Fruit fly (Drosophila melanogaster) whole organism, wandering third instar larva: ENCODE measurements around the gene grass.

Experiments
- Dfd ChIP-seq: fragments of >200 bp; optimal IDR thresholded peaks from 2 replicates; lab custom pipeline; 2017; ENCODE audit warnings: missing biosample characterization, missing genetic modification characterization
- Hr83 ChIP-seq: fragments of 200-300 bp; sonication (Bioruptor generic); optimal IDR thresholded peaks from 2 replicates; lab custom pipeline; 2016; ENCODE audit warnings: missing biosample characterization, mild to moderate bottlenecking, missing genetic modification characterization, moderate library complexity; ENCODE audit not compliant: poor library complexity, severe bottlenecking
- pan ChIP-seq: fragments of >200 bp; optimal IDR thresholded peaks from 2 replicates; lab custom pipeline; 2017
- usp ChIP-seq: fragments of >200 bp; optimal IDR thresholded peaks from 2 replicates; lab custom pipeline; 2017; ENCODE audit warnings: missing biosample characterization, missing genetic modification characterization

DNA sequence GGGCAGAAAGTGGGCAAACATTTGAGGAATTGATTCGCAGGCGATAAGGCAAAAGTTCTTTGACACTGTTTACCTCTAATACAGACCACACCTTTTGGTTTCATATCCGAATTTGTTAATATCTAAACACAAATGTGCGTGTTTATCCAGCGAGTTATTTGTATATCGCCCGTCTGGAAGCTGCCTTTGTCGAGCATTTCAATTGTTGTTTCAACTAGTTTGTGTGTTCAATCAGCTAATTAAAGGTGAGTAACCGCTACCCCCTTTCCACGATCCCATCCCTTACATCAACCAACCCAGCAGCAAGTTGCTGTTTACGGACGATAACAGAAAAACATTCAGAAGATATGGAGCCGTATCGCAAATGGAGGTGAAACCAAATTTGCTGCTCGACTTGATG lies 26.3 kb upstream of the grass start:
- TF ChIP-seq pan, result no peak
- TF ChIP-seq Hr83 (GFP tag; lab: Kevin White, UChicago), result peak; percentile 97
- no peak for TF ChIP-seq Dfd (GFP tag; lab: Kevin White, UChicago)
- TF ChIP-seq usp, result no peak
